Worm (Caenorhabditis elegans) whole organism, late embryonic: Measurements from ENCODE around the gene tat-6.

Experiments
- C08G9.2 ChIP-seq: sonication (generic microtip); optimal IDR thresholded peaks from 2 replicates; lab custom pipeline; 2016; ENCODE audit warnings: mild to moderate bottlenecking, missing genetic modification characterization, moderate library complexity, missing compliant biosample characterization
- C38D4.7 ChIP-seq: fragments of 200-800 bp; sonication (Bioruptor generic); optimal IDR thresholded peaks from 2 replicates; lab custom pipeline; 2018; ENCODE audit warnings: mild to moderate bottlenecking, missing genetic modification characterization, moderate library complexity, missing compliant biosample characterization
- K02D7.2 ChIP-seq: sonication (generic microtip); optimal IDR thresholded peaks from 2 replicates; lab custom pipeline; 2017; ENCODE audit warnings: mild to moderate bottlenecking, missing genetic modification characterization, missing compliant biosample characterization
- ahr-1 ChIP-seq: sonication (generic microtip); optimal IDR thresholded peaks from 2 replicates; lab custom pipeline; 2016; ENCODE audit warnings: missing genetic modification characterization, missing compliant biosample characterization
- ama-1 ChIP-seq: fragments of 150-350 bp; optimal IDR thresholded peaks from 2 replicates; lab custom pipeline; 2014
- ceh-18 ChIP-seq: sonication (generic microtip); optimal IDR thresholded peaks from 2 replicates; lab custom pipeline; 2016; ENCODE audit warnings: missing genetic modification characterization, missing compliant biosample characterization
- ceh-19 ChIP-seq: fragments of 200-800 bp; sonication (Bioruptor generic); optimal IDR thresholded peaks from 2 replicates; lab custom pipeline; 2018; ENCODE audit warnings: mild to moderate bottlenecking, missing genetic modification characterization, missing compliant biosample characterization
- ceh-22 ChIP-seq: sonication (generic microtip); optimal IDR thresholded peaks from 2 replicates; lab custom pipeline; 2017; ENCODE audit warnings: missing biosample characterization, missing genetic modification characterization
- ceh-24 ChIP-seq: sonication (generic microtip); optimal IDR thresholded peaks from 2 replicates; lab custom pipeline; 2016; ENCODE audit warnings: mild to moderate bottlenecking, missing genetic modification characterization, missing compliant biosample characterization
- ceh-30 ChIP-seq: fragments of 150-350 bp; optimal IDR thresholded peaks from 2 replicates; lab custom pipeline; 2014; ENCODE audit warnings: missing biosample characterization, missing genetic modification characterization
- ceh-31 ChIP-seq: sonication (generic microtip); optimal IDR thresholded peaks from 2 replicates; lab custom pipeline; 2016; ENCODE audit warnings: missing genetic modification characterization, missing compliant biosample characterization
- ceh-48 ChIP-seq: sonication (generic microtip); optimal IDR thresholded peaks from 2 replicates; lab custom pipeline; 2016; ENCODE audit warnings: missing genetic modification characterization, inconsistent platforms, missing compliant biosample characterization
- che-1 ChIP-seq: sonication (generic microtip); optimal IDR thresholded peaks from 2 replicates; lab custom pipeline; 2016; ENCODE audit warnings: mild to moderate bottlenecking, missing genetic modification characterization, missing compliant biosample characterization
- dve-1 ChIP-seq: sonication (generic microtip); optimal IDR thresholded peaks from 2 replicates; lab custom pipeline; 2017; ENCODE audit warnings: antibody characterized with exemption, mild to moderate bottlenecking, missing genetic modification characterization, missing compliant biosample characterization
- elt-2 ChIP-seq: sonication (generic microtip); optimal IDR thresholded peaks from 2 replicates; lab custom pipeline; 2016; ENCODE audit warnings: missing genetic modification reagents, missing genetic modification characterization, missing compliant biosample characterization
- fax-1 ChIP-seq: sonication (generic microtip); optimal IDR thresholded peaks from 2 replicates; lab custom pipeline; 2016; ENCODE audit warnings: missing genotype, missing genetic modification characterization, missing compliant biosample characterization
- fkh-10 ChIP-seq: fragments of 150-350 bp; optimal IDR thresholded peaks from 2 replicates; lab custom pipeline; 2014; ENCODE audit warnings: missing biosample characterization, missing genetic modification reagents, missing genetic modification characterization
- hlh-30 ChIP-seq: sonication (generic microtip); optimal IDR thresholded peaks from 2 replicates; lab custom pipeline; 2017; ENCODE audit warnings: antibody characterized with exemption, missing genetic modification characterization, missing compliant biosample characterization; ENCODE audit not compliant: insufficient read depth
- hlh-6 ChIP-seq: sonication (generic microtip); optimal IDR thresholded peaks from 2 replicates; lab custom pipeline; 2016; ENCODE audit warnings: missing genotype, missing genetic modification characterization, missing compliant biosample characterization
- hlh-8 ChIP-seq: sonication (generic microtip); optimal IDR thresholded peaks from 2 replicates; lab custom pipeline; 2016; ENCODE audit warnings: missing genotype, missing genetic modification characterization, missing compliant biosample characterization
- lin-11 ChIP-seq: fragments of 200-800 bp; sonication (Bioruptor generic); optimal IDR thresholded peaks from 2 replicates; lab custom pipeline; 2018; ENCODE audit warnings: mild to moderate bottlenecking, missing genetic modification characterization, missing compliant biosample characterization
- madf-2 ChIP-seq: sonication (generic microtip); optimal IDR thresholded peaks from 2 replicates; lab custom pipeline; 2017; ENCODE audit warnings: missing genetic modification characterization, missing compliant biosample characterization
- mec-3 ChIP-seq: sonication (generic microtip); optimal IDR thresholded peaks from 2 replicates; lab custom pipeline; 2016; ENCODE audit warnings: borderline replicate concordance, missing genetic modification characterization, missing compliant biosample characterization
- nhr-232 ChIP-seq: sonication (generic microtip); optimal IDR thresholded peaks from 2 replicates; lab custom pipeline; 2016; ENCODE audit warnings: missing genetic modification characterization, missing compliant biosample characterization
- pha-2 ChIP-seq: sonication (generic microtip); optimal IDR thresholded peaks from 2 replicates; lab custom pipeline; 2017; ENCODE audit warnings: mild to moderate bottlenecking, missing genetic modification characterization, missing compliant biosample characterization
- pros-1 ChIP-seq: fragments of 150-350 bp; optimal IDR thresholded peaks from 2 replicates; lab custom pipeline; 2014; ENCODE audit warnings: missing biosample characterization, missing genetic modification reagents, missing genetic modification characterization
- sdc-2 ChIP-seq: sonication (generic microtip); optimal IDR thresholded peaks from 2 replicates; lab custom pipeline; 2016; ENCODE audit warnings: missing genotype, missing genetic modification characterization, missing compliant biosample characterization
- sox-2 ChIP-seq: fragments of 200-800 bp; sonication (Bioruptor generic); IDR thresholded peaks from 2 replicates; pipeline ENCODE4 v1.3.6; 2022; ENCODE audit warnings: missing genetic modification reagents, missing genetic modification characterization, missing compliant biosample characterization
- ttx-3 ChIP-seq: sonication (generic microtip); optimal IDR thresholded peaks from 2 replicates; lab custom pipeline; 2016; ENCODE audit warnings: missing genetic modification reagents, missing genetic modification characterization, missing compliant biosample characterization
- unc-3 ChIP-seq, 2 experiments: fragments of 200-800 bp in 1 of 2; sonication (Bioruptor generic) in 1 of 2; sonication (generic microtip) in 1 of 2; conservative IDR thresholded peaks in 1 of 2; optimal IDR thresholded peaks in 1 of 2; 2 replicates each; pipeline versions ENCODE4 v1.3.6 to Lab custom; 2016 to 2022; ENCODE audit warnings: missing compliant biosample characterization in 2 of 2, missing genetic modification characterization in 2 of 2, missing genetic modification reagents in 1 of 2
- unc-42 ChIP-seq: sonication (generic microtip); optimal IDR thresholded peaks from 2 replicates; lab custom pipeline; 2016; ENCODE audit warnings: missing genotype, missing genetic modification characterization, missing compliant biosample characterization
- unc-55 ChIP-seq: sonication (generic microtip); optimal IDR thresholded peaks from 2 replicates; lab custom pipeline; 2017; ENCODE audit warnings: missing biosample characterization, missing genetic modification reagents, missing genetic modification characterization
- zip-5 ChIP-seq: sonication (generic microtip); optimal IDR thresholded peaks from 2 replicates; lab custom pipeline; 2016; ENCODE audit warnings: missing genetic modification characterization, missing compliant biosample characterization

The tat-6 gene

ce11 chrV:3128803-3129202 is at the start of gene tat-6:
tat-6 (plus strand) TSS chrV:3129103.
- no peak for TF ChIP-seq unc-42 (tag; lab: Kevin White, UChicago)
- TF ChIP-seq elt-2 (tag; lab: Kevin White, UChicago) = no peak
- TF ChIP-seq pha-2 (tag; lab: Kevin White, UChicago) = no peak
- no peak for TF ChIP-seq ceh-30 (tag; lab: Kevin White, UChicago)
- no peak for TF ChIP-seq ama-1 (lab: Kevin White, UChicago)
- TF ChIP-seq ceh-31 = no peak
- TF ChIP-seq ceh-19 (GFP tag; lab: Kevin White, UChicago) = no peak
- no peak for TF ChIP-seq ceh-24

DNA sequence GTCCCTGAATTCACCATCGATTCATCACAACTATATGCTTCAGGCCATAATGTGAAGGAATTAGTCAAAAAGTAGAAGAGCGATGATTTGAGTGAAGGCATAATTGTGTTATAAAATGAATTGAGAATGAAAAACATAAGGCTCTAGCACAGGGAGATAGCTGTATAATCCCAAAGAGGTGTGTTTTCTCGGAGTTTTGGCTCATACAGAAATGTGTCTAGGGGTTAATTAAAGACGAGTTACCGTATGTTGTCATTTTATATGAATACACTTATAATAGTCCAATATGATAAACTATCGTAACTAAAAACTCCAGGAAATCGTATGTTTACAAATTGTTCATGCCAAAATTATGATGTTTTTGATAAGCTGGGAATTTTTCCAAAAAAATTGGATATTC is 48.1 kb upstream of the tat-6 start, which contains the start of gene srt-5:
Gene srt-5, minus strand, starts transcription at position 101 of the 400 bp plus-strand sequence.
- no peak for TF ChIP-seq hlh-30 (tag; lab: Kevin White, UChicago)
- TF ChIP-seq, all 69 proteins: peak for 0

DNA sequence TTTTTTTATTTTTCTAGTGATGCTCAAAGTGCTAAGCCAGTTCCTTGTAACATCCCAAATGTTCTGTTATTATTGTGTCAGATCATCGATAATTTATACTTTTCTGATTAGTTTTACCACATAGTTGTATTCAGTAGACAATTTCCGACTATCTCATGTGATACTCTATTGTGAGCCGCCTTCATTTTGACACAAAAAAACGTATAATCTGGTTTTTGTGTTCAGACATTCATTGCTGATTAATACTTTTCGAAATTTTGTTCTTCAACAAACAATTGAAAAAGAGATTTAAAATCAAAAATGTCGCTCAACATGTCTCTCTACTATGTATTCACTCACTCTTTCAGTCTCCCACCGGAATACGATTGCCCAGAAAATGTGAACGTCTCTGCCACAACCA is 47.4 kb upstream of the tat-6 start, which contains the start of gene srt-7:
Gene srt-7, plus strand, starts transcription at position 301 of the 400 bp plus-strand sequence.
- no peak for TF ChIP-seq hlh-30 (tag; lab: Kevin White, UChicago)
- TF ChIP-seq ceh-18 (tag; lab: Kevin White, UChicago) = no peak
- no peak for TF ChIP-seq mec-3 (tag; lab: Kevin White, UChicago)
- no peak for TF ChIP-seq sox-2 (GFP tag; lab: Robert Waterston, UW)
- TF ChIP-seq ceh-48 (tag; lab: Kevin White, UChicago) = no peak
- TF ChIP-seq zip-5 (tag; lab: Kevin White, UChicago) = no peak
- TF ChIP-seq unc-3 (GFP tag; conservative IDR thresholded peaks at IDR 0.05; lab: Robert Waterston, UW) = no peak
- TF ChIP-seq unc-3 (tag; optimal IDR thresholded peaks at IDR 0.05; lab: Kevin White, UChicago) = no peak
- TF ChIP-seq C38D4.7 (GFP tag; lab: Kevin White, UChicago) = no peak
- TF ChIP-seq ceh-31 = no peak
- no peak for TF ChIP-seq madf-2
- no peak for TF ChIP-seq fax-1 (tag; lab: Kevin White, UChicago)
- TF ChIP-seq ceh-22 (tag; lab: Kevin White, UChicago) = no peak
- no peak for TF ChIP-seq ceh-30 (tag; lab: Kevin White, UChicago)
- TF ChIP-seq sdc-2 (tag; lab: Kevin White, UChicago) = no peak
- TF ChIP-seq nhr-232 = no peak
- no peak for TF ChIP-seq K02D7.2
- TF ChIP-seq C08G9.2 (tag; lab: Kevin White, UChicago) = no peak
- no peak for TF ChIP-seq che-1 (tag; lab: Kevin White, UChicago)
- no peak for TF ChIP-seq fkh-10 (GFP tag; lab: Kevin White, UChicago)

DNA sequence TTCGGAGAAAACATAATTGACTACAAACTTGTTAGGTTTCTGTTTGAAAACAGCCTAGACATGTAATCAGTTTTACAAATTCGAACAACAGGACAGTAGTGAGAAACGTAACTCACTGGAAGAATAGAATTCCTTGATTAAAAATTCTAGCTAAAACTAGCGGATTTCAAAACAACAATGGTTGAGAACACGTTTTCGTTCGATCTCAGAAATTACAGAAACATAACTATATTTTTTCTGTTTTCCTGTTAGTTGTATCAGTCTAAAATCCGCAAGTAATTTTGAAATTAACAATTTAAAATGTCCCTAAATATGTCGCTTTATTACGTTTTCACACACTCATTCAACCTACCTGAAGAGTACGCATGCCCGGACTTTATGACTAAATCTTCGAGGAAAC is 42.6 kb upstream of the tat-6 start, which contains the start of gene srt-8:
Gene srt-8, plus strand, starts transcription at position 301 of the 400 bp plus-strand sequence.
- TF ChIP-seq ttx-3 (no peak), hlh-6 (tag; lab: Kevin White, UChicago) (no peak), fax-1 (tag; lab: Kevin White, UChicago) (no peak), unc-55 (GFP tag; lab: Kevin White, UChicago) (no peak), ahr-1 (tag; lab: Kevin White, UChicago) (no peak), hlh-8 (tag; lab: Kevin White, UChicago) (no peak), unc-42 (tag; lab: Kevin White, UChicago) (no peak), pros-1 (tag; lab: Kevin White, UChicago) (no peak)

ce11 chrV:3088768-3089167 is 40.1 kb upstream of the tat-6 start, which contains the start of gene acs-21:
acs-21 (plus strand) TSS chrV:3089068.
- TF ChIP-seq ama-1 (lab: Kevin White, UChicago) (no peak), mec-3 (tag; lab: Kevin White, UChicago) (no peak), lin-11 (tag; lab: Kevin White, UChicago) (no peak), dve-1 (tag; lab: Kevin White, UChicago) (no peak)
